Fruit fly (Drosophila melanogaster) whole organism: ENCODE measurements around the gene Men-b.

Source experiments
- Dll ChIP-seq: fragments of >200 bp; optimal IDR thresholded peaks from 2 replicates; lab custom pipeline; 2017
- usp ChIP-seq: fragments of >200 bp; optimal IDR thresholded peaks from 2 replicates; lab custom pipeline; 2017; ENCODE audit warnings: missing biosample characterization, missing genetic modification characterization, mixed read lengths

dm6 chr3R:27133992-27134391, 17.5 kb upstream of the Men-b start:
- no peak for TF ChIP-seq Dll (lab: Kevin White, UChicago)
- no peak for TF ChIP-seq usp (GFP tag; lab: Kevin White, UChicago)
